Fruit fly (Drosophila melanogaster) whole organism, embryonic: Measurements from ENCODE around the gene CG7227.

Source experiments
- Aef1 ChIP-seq: fragments of 200-800 bp; sonication (Bioruptor generic); IDR thresholded peaks from 3 replicates; pipeline ENCODE4 v1.3.6; 2022; ENCODE audit warnings: missing biosample characterization, missing genetic modification characterization
- B-H1 ChIP-seq: fragments of 200-800 bp; sonication (Bioruptor generic); IDR thresholded peaks from 3 replicates; pipeline ENCODE4 v1.3.6; 2022; ENCODE audit warnings: missing biosample characterization, missing genetic modification characterization
- Bteb2 ChIP-seq: fragments of 200-800 bp; sonication (Bioruptor generic); optimal IDR thresholded peaks from 2 replicates; lab custom pipeline; 2016; ENCODE audit warnings: missing biosample characterization, missing genetic modification characterization
- CG11456 ChIP-seq: fragments of 200-800 bp; sonication (Bioruptor generic); IDR thresholded peaks from 3 replicates; pipeline ENCODE4 v1.3.6; 2022; ENCODE audit warnings: missing biosample characterization, missing genetic modification characterization
- CG11504 ChIP-seq: fragments of 200-800 bp; sonication (Bioruptor generic); optimal IDR thresholded peaks from 3 replicates; lab custom pipeline; 2019; ENCODE audit warnings: missing biosample characterization, mild to moderate bottlenecking, missing genetic modification characterization, moderate library complexity
- CG12104 ChIP-seq: fragments of 200-800 bp; sonication (Bioruptor generic); optimal IDR thresholded peaks from 3 replicates; lab custom pipeline; 2016; ENCODE audit warnings: missing biosample characterization, missing genetic modification characterization
- CG12391 ChIP-seq: fragments of 200-800 bp; sonication (Bioruptor generic); optimal IDR thresholded peaks from 3 replicates; lab custom pipeline; 2018; ENCODE audit warnings: missing biosample characterization, mild to moderate bottlenecking, missing genetic modification characterization, moderate library complexity
- CG13624 ChIP-seq: fragments of 200-800 bp; sonication (Bioruptor generic); optimal IDR thresholded peaks from 2 replicates; lab custom pipeline; 2016; ENCODE audit warnings: missing biosample characterization, missing genetic modification characterization
- CG15479 ChIP-seq: fragments of 200-800 bp; sonication (Bioruptor generic); optimal IDR thresholded peaks from 3 replicates; lab custom pipeline; 2019; ENCODE audit warnings: missing biosample characterization, mild to moderate bottlenecking, missing genetic modification characterization, moderate library complexity
- CG1602 ChIP-seq: fragments of 200-800 bp; sonication (Bioruptor generic); optimal IDR thresholded peaks from 3 replicates; lab custom pipeline; 2016; ENCODE audit warnings: missing biosample characterization, missing genetic modification characterization
- CG16779 ChIP-seq: fragments of 200-800 bp; sonication (Bioruptor generic); IDR thresholded peaks from 2 replicates; pipeline ENCODE4 v1.3.6; 2022; ENCODE audit warnings: missing biosample characterization, missing genetic modification characterization
- CG17328 ChIP-seq: fragments of 200-800 bp; sonication (Bioruptor generic); IDR thresholded peaks from 2 replicates; pipeline ENCODE4 v1.3.6; 2022; ENCODE audit warnings: missing biosample characterization, missing genetic modification characterization
- CG17361 ChIP-seq: fragments of 200-800 bp; sonication (Bioruptor generic); IDR thresholded peaks from 3 replicates; pipeline ENCODE4 v1.3.6; 2022; ENCODE audit warnings: missing biosample characterization, missing genetic modification characterization
- CG17829 ChIP-seq: fragments of 200-800 bp; optimal IDR thresholded peaks from 2 replicates; lab custom pipeline; 2019; ENCODE audit warnings: missing biosample characterization, mild to moderate bottlenecking, missing genetic modification characterization, moderate library complexity
- CG18619 ChIP-seq: fragments of 200-800 bp; sonication (Bioruptor generic); optimal IDR thresholded peaks from 3 replicates; lab custom pipeline; 2017; ENCODE audit warnings: missing biosample characterization, mild to moderate bottlenecking, missing genetic modification characterization
- CG2120 ChIP-seq: fragments of 200-800 bp; sonication (Bioruptor generic); optimal IDR thresholded peaks from 3 replicates; lab custom pipeline; 2016; ENCODE audit warnings: missing biosample characterization, missing genetic modification characterization
- CG2875 ChIP-seq: fragments of 200-800 bp; sonication (Bioruptor generic); optimal IDR thresholded peaks from 2 replicates; lab custom pipeline; 2017; ENCODE audit warnings: missing biosample characterization, mild to moderate bottlenecking, missing genetic modification characterization, missing genetic modification reagents
- CG30020 ChIP-seq: fragments of 200-800 bp; optimal IDR thresholded peaks from 2 replicates; lab custom pipeline; 2019; ENCODE audit warnings: missing biosample characterization, mild to moderate bottlenecking, missing genetic modification characterization, moderate library complexity
- CG6654 ChIP-seq: fragments of 200-800 bp; sonication (Bioruptor generic); optimal IDR thresholded peaks from 2 replicates; lab custom pipeline; 2017; ENCODE audit warnings: missing biosample characterization, mild to moderate bottlenecking, missing genetic modification characterization
- CG6683 ChIP-seq: fragments of 200-800 bp; sonication (Bioruptor generic); optimal IDR thresholded peaks from 2 replicates; lab custom pipeline; 2017; ENCODE audit warnings: missing biosample characterization, mild to moderate bottlenecking, missing genetic modification characterization, missing genetic modification reagents
- CkIIα-i1 ChIP-seq: fragments of 200-800 bp; sonication (Bioruptor generic); IDR thresholded peaks from 2 replicates; pipeline ENCODE4 v1.3.6; 2022; ENCODE audit warnings: missing biosample characterization, missing genetic modification characterization
- D19B ChIP-seq: fragments of 200-800 bp; sonication (Bioruptor generic); optimal IDR thresholded peaks from 2 replicates; lab custom pipeline; 2017; ENCODE audit warnings: missing biosample characterization, mild to moderate bottlenecking, missing genetic modification characterization
- Drgx ChIP-seq: fragments of 200-800 bp; sonication (Bioruptor generic); IDR thresholded peaks from 2 replicates; pipeline ENCODE4 v1.3.6; 2022; ENCODE audit warnings: missing biosample characterization, missing genetic modification characterization
- Ets65A ChIP-seq: fragments of 200-800 bp; sonication (Bioruptor generic); peaks from one replicate; lab custom pipeline; 2016; ENCODE audit warnings: missing biosample characterization, missing genetic modification characterization
- HLH3B ChIP-seq: fragments of 200-800 bp; sonication (Bioruptor generic); IDR thresholded peaks from 2 replicates; pipeline ENCODE4 v1.3.6; 2022; ENCODE audit warnings: missing biosample characterization, missing genetic modification characterization
- HmgD ChIP-seq: fragments of 200-800 bp; sonication (Bioruptor generic); optimal IDR thresholded peaks from 3 replicates; lab custom pipeline; 2016; ENCODE audit warnings: missing biosample characterization, missing genetic modification characterization
- Hr3 ChIP-seq: fragments of 200-800 bp; sonication (Bioruptor generic); optimal IDR thresholded peaks from 3 replicates; lab custom pipeline; 2016; ENCODE audit warnings: missing biosample characterization, missing genetic modification characterization
- Max ChIP-seq: fragments of 200-800 bp; sonication (Bioruptor generic); optimal IDR thresholded peaks from 2 replicates; lab custom pipeline; 2016; ENCODE audit warnings: missing biosample characterization, mild to moderate bottlenecking, missing genetic modification characterization
- Opbp ChIP-seq: fragments of 200-800 bp; sonication (Bioruptor generic); IDR thresholded peaks from 3 replicates; pipeline ENCODE4 v1.3.6; 2022; ENCODE audit warnings: missing biosample characterization, missing genetic modification characterization; ENCODE audit not compliant: partially characterized antibody
- Side ChIP-seq: fragments of 200-800 bp; sonication (Bioruptor generic); optimal IDR thresholded peaks from 2 replicates; lab custom pipeline; 2016; ENCODE audit warnings: missing biosample characterization, missing genetic modification characterization
- Sry-δ ChIP-seq: fragments of 200-800 bp; sonication (Bioruptor generic); optimal IDR thresholded peaks from 2 replicates; lab custom pipeline; 2016; ENCODE audit warnings: missing biosample characterization, missing genetic modification characterization
- Usf ChIP-seq: fragments of 200-800 bp; sonication (Bioruptor generic); optimal IDR thresholded peaks from 2 replicates; lab custom pipeline; 2017; ENCODE audit warnings: missing genotype, missing biosample characterization, missing genetic modification characterization
- ash1 ChIP-seq: fragments of 200-800 bp; sonication (Bioruptor generic); optimal IDR thresholded peaks from 2 replicates; lab custom pipeline; 2018; ENCODE audit warnings: missing biosample characterization, mild to moderate bottlenecking, missing genetic modification characterization
- ato ChIP-seq: fragments of 200-800 bp; sonication (Bioruptor generic); IDR thresholded peaks from 2 replicates; pipeline ENCODE4 v1.3.6; 2022; ENCODE audit warnings: missing biosample characterization, missing genetic modification characterization; ENCODE audit not compliant: partially characterized antibody
- cas ChIP-seq: fragments of 200-800 bp; sonication (Bioruptor generic); IDR thresholded peaks from 2 replicates; pipeline ENCODE4 v1.3.6; 2022; ENCODE audit warnings: missing biosample characterization, missing genetic modification characterization
- croc ChIP-seq: fragments of 200-800 bp; sonication (Bioruptor generic); conservative IDR thresholded peaks from 3 replicates; pipeline ENCODE4 v1.3.6; 2022; ENCODE audit warnings: missing biosample characterization, missing genetic modification characterization
- dysf ChIP-seq: fragments of 200-800 bp; sonication (Bioruptor generic); IDR thresholded peaks from 3 replicates; pipeline ENCODE4 v1.3.6; 2022; ENCODE audit warnings: missing biosample characterization, missing genetic modification characterization
- gsb ChIP-seq: fragments of 200-800 bp; sonication (Bioruptor generic); IDR thresholded peaks from 2 replicates; pipeline ENCODE4 v1.3.6; 2022; ENCODE audit warnings: missing biosample characterization, missing genetic modification characterization
- gt ChIP-seq: fragments of 200-800 bp; sonication (Bioruptor generic); IDR thresholded peaks from 2 replicates; pipeline ENCODE4 v1.3.6; 2022; ENCODE audit warnings: missing biosample characterization, missing genetic modification characterization
- hbn ChIP-seq: fragments of 200-800 bp; sonication (Bioruptor generic); IDR thresholded peaks from 2 replicates; pipeline ENCODE4 v1.3.6; 2022; ENCODE audit warnings: missing biosample characterization, missing genetic modification characterization; ENCODE audit not compliant: partially characterized antibody
- jing ChIP-seq: fragments of 200-800 bp; sonication (Bioruptor generic); optimal IDR thresholded peaks from 2 replicates; lab custom pipeline; 2018; ENCODE audit warnings: missing biosample characterization, mild to moderate bottlenecking, missing genetic modification characterization
- lab ChIP-seq: fragments of 200-800 bp; sonication (Bioruptor generic); optimal IDR thresholded peaks from 3 replicates; lab custom pipeline; 2017; ENCODE audit warnings: missing biosample characterization, missing genetic modification characterization, mild to moderate bottlenecking, moderate library complexity, missing genetic modification reagents
- p53 ChIP-seq: fragments of 200-800 bp; sonication (Bioruptor generic); optimal IDR thresholded peaks from 2 replicates; lab custom pipeline; 2016; ENCODE audit warnings: missing biosample characterization, missing genetic modification characterization
- pnt ChIP-seq: fragments of 200-800 bp; sonication (Bioruptor generic); optimal IDR thresholded peaks from 3 replicates; lab custom pipeline; 2016; ENCODE audit warnings: missing biosample characterization, missing genetic modification characterization
- psq ChIP-seq: fragments of 200-800 bp; sonication (Bioruptor generic); optimal IDR thresholded peaks from 2 replicates; lab custom pipeline; 2017; ENCODE audit warnings: missing biosample characterization, missing genetic modification characterization
- pum ChIP-seq: fragments of 200-800 bp; sonication (Bioruptor generic); optimal IDR thresholded peaks from 2 replicates; lab custom pipeline; 2016; ENCODE audit warnings: missing biosample characterization, missing genetic modification characterization
- repo ChIP-seq: fragments of 200-800 bp; sonication (Bioruptor generic); optimal IDR thresholded peaks from 2 replicates; lab custom pipeline; 2016; ENCODE audit warnings: missing biosample characterization, missing genetic modification characterization
- seq ChIP-seq: fragments of 200-800 bp; sonication (Bioruptor generic); IDR thresholded peaks from 2 replicates; pipeline ENCODE4 v1.3.6; 2022; ENCODE audit warnings: missing biosample characterization, missing genetic modification characterization
- tio ChIP-seq: fragments of 200-800 bp; sonication (Bioruptor generic); optimal IDR thresholded peaks from 2 replicates; lab custom pipeline; 2017; ENCODE audit warnings: missing biosample characterization, missing genetic modification characterization, inconsistent platforms
- vfl ChIP-seq: fragments of 200-800 bp; sonication (Bioruptor generic); optimal IDR thresholded peaks from 2 replicates; lab custom pipeline; 2016; ENCODE audit warnings: missing biosample characterization, missing genetic modification characterization
- z ChIP-seq: fragments of 200-800 bp; sonication (Bioruptor generic); IDR thresholded peaks from 3 replicates; pipeline ENCODE4 v1.3.6; 2022; ENCODE audit warnings: missing biosample characterization, missing genetic modification characterization

The CG7227 gene

DNA sequence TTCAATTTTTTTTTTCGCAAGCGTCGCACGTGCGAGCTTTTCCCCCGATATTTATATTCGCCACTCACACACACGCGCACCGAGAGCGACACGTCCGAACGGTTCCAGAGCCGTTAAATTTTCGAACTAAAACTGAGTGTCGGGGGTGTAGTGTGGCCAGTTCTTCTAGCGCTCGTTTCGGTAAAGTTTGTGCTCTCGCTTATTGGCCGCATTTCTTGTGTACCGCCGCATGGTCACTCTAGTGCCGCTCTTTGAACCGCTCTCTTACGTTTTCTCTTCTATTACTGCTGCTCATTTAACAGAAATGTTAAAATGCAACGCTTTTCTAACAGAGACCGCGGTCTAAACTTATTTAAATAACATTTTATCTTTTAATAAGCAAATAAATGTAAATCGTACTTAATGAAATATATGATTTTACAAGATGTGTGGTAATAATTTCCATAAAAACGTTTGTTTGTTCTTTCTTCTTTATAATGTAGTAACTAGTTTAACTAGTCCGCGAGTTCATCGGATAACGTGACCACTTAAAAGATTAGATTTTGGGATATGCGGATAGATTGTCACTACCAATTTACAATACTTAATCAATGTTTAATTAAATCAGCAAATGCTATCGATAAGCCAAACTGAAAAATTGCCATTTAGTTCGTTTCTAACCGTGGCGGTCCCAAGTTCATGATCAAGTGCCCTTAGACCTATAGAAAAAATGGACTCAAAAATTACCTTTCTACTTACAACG lies 13.7 kb downstream of the CG7227 start, which contains the start of gene Snoo (continued):
- TF ChIP-seq CG17328 (GFP tag; lab: Robert Waterston, UW) (peak; percentile 12; the same call in 1 of the 2 replicates), Max (GFP tag; lab: Kevin White, UChicago) (no peak), seq (GFP tag; lab: Robert Waterston, UW) (no peak), HmgD (GFP tag; lab: Kevin White, UChicago) (no peak), croc (GFP tag; lab: Robert Waterston, UW) (no peak), HLH3B (GFP tag; lab: Robert Waterston, UW) (no peak), pum (GFP tag; lab: Kevin White, UChicago) (no peak), repo (GFP tag; lab: Kevin White, UChicago) (no peak), z (GFP tag; lab: Robert Waterston, UW) (no peak), Aef1 (no peak), CG12104 (no peak), CG15479 (GFP tag; lab: Kevin White, UChicago) (no peak), CG6683 (GFP tag; lab: Kevin White, UChicago) (no peak), gsb (GFP tag; lab: Robert Waterston, UW) (no peak), Side (GFP tag; lab: Kevin White, UChicago) (no peak), cas (no peak), CG2120 (no peak), CkIIα-i1 (GFP tag; lab: Robert Waterston, UW) (no peak), psq (GFP tag; lab: Kevin White, UChicago) (no peak), ash1 (GFP tag; lab: Kevin White, UChicago) (no peak), D19B (no peak), CG17361 (GFP tag; lab: Robert Waterston, UW) (no peak), Ets65A (GFP tag; lab: Kevin White, UChicago) (no peak), CG11456 (GFP tag; lab: Robert Waterston, UW) (no peak), Opbp (GFP tag; lab: Robert Waterston, UW) (peak; percentile 58; the same call in 2 of the 3 replicates), lab (GFP tag; lab: Kevin White, UChicago) (peak; percentile 32), p53 (GFP tag; lab: Kevin White, UChicago) (no peak), hbn (no peak), Hr3 (GFP tag; lab: Kevin White, UChicago) (no peak), ato (GFP tag; lab: Robert Waterston, UW) (peak; percentile 38; the same call in 1 of the 2 replicates), Usf (GFP tag; lab: Kevin White, UChicago) (no peak), Sry-δ (GFP tag; lab: Kevin White, UChicago) (peak; percentile 0), CG2875 (GFP tag; lab: Kevin White, UChicago) (no peak), CG16779 (GFP tag; lab: Robert Waterston, UW) (peak; percentile 7; the same call in 1 of the 2 replicates), B-H1 (no peak), CG1602 (GFP tag; lab: Kevin White, UChicago) (no peak), CG18619 (no peak), Drgx (GFP tag; lab: Robert Waterston, UW) (no peak; the same call in 1 of the 2 replicates), CG11504 (tag; lab: Kevin White, UChicago) (peak; percentile 31), dysf (GFP tag; lab: Robert Waterston, UW) (no peak), jing (GFP tag; lab: Kevin White, UChicago) (no peak), CG13624 (GFP tag; lab: Kevin White, UChicago) (no peak), vfl (GFP tag; lab: Kevin White, UChicago) (no peak), gt (GFP tag; lab: Robert Waterston, UW) (no peak), CG30020 (tag; lab: Kevin White, UChicago) (no peak), tio (GFP tag; lab: Kevin White, UChicago) (no peak), Bteb2 (GFP tag; lab: Kevin White, UChicago) (no peak), pnt (GFP tag; lab: Kevin White, UChicago) (no peak), CG17829 (tag; lab: Kevin White, UChicago) (peak; percentile 24), CG12391 (no peak), CG6654 (GFP tag; lab: Kevin White, UChicago) (no peak)
